Fruit fly (Drosophila melanogaster) whole organism, adult: ENCODE data around the gene CG5390.

Source experiments
- CG11617 ChIP-seq: fragments of 200-800 bp; sonication (Bioruptor generic); optimal IDR thresholded peaks from 2 replicates; lab custom pipeline; 2017; ENCODE audit warnings: mild to moderate bottlenecking, missing biosample characterization, missing genetic modification reagents, missing genetic modification characterization
- CG33017 ChIP-seq: fragments of 200-800 bp; sonication (Bioruptor generic); optimal IDR thresholded peaks from 2 replicates; lab custom pipeline; 2018; ENCODE audit warnings: missing biosample characterization, mild to moderate bottlenecking, missing genetic modification characterization, moderate library complexity
- CG5204 ChIP-seq: fragments of 200-800 bp; sonication (Bioruptor generic); optimal IDR thresholded peaks from 2 replicates; lab custom pipeline; 2016; ENCODE audit warnings: missing biosample characterization, missing genetic modification characterization
- Clk ChIP-seq: fragments of 200-800 bp; sonication (Bioruptor generic); optimal IDR thresholded peaks from 2 replicates; lab custom pipeline; 2017; ENCODE audit warnings: missing biosample characterization, missing genetic modification characterization
- Crg-1 ChIP-seq: fragments of 200-800 bp; sonication (Bioruptor generic); optimal IDR thresholded peaks from 2 replicates; lab custom pipeline; 2016; ENCODE audit warnings: missing biosample characterization, missing genetic modification characterization
- cic ChIP-seq: fragments of 200-800 bp; sonication (Bioruptor generic); optimal IDR thresholded peaks from 2 replicates; lab custom pipeline; 2017; ENCODE audit warnings: missing biosample characterization, mild to moderate bottlenecking, missing genetic modification characterization, moderate library complexity

- TF ChIP-seq CG5204 = no peak
- TF ChIP-seq CG33017 = no peak
- TF ChIP-seq Clk (GFP tag; lab: Kevin White, UChicago) = no peak
- no peak for TF ChIP-seq cic
- no peak for TF ChIP-seq CG11617
- TF ChIP-seq Crg-1 (GFP tag; lab: Kevin White, UChicago) = no peak
Measured at dm6 chr2L:10294798-10295669, 11.4 kb downstream of the CG5390 start, which contains the start of gene Hand.
